Worm (Caenorhabditis elegans) whole organism, L3 larva: Measurements from ENCODE around the gene F09E5.16.

Source experiments
- ama-1 ChIP-seq: fragments of 150-350 bp; optimal IDR thresholded peaks from 2 replicates; lab custom pipeline; 2018
- egl-27 ChIP-seq: sonication (generic microtip); optimal IDR thresholded peaks from 4 replicates; lab custom pipeline; 2017; ENCODE audit warnings: missing biosample characterization, missing genetic modification reagents, missing genetic modification characterization
- fkh-2 ChIP-seq: fragments of 150-350 bp; optimal IDR thresholded peaks from 2 replicates; lab custom pipeline; 2014; ENCODE audit warnings: missing biosample characterization, missing genetic modification reagents, missing genetic modification characterization
- fos-1 ChIP-seq: fragments of 150-350 bp; optimal IDR thresholded peaks from 2 replicates; lab custom pipeline; 2014; ENCODE audit warnings: missing biosample characterization, missing genetic modification characterization
- lin-15B ChIP-seq: fragments of 150-350 bp; optimal IDR thresholded peaks from 2 replicates; lab custom pipeline; 2014; ENCODE audit warnings: missing biosample characterization, missing genetic modification characterization
- nfya-1 ChIP-seq: sonication (generic microtip); optimal IDR thresholded peaks from 2 replicates; lab custom pipeline; 2017; ENCODE audit warnings: missing genetic modification characterization, mild to moderate bottlenecking, missing compliant biosample characterization, antibody characterized with exemption, moderate library complexity; ENCODE audit not compliant: insufficient read depth
- nhr-12 ChIP-seq: fragments of 150-350 bp; optimal IDR thresholded peaks from 2 replicates; lab custom pipeline; 2014; ENCODE audit warnings: missing biosample characterization, missing genetic modification characterization
- nhr-77 ChIP-seq: fragments of 150-350 bp; optimal IDR thresholded peaks from 2 replicates; lab custom pipeline; 2014; ENCODE audit warnings: missing biosample characterization, missing genetic modification characterization

ce11 chrII:5344775-5345174, 20.8 kb downstream of the F09E5.16 start, which contains the start of gene F09E5.14:
- TF ChIP-seq nhr-77: no peak
- no peak for TF ChIP-seq nfya-1 (tag; lab: Kevin White, UChicago)
- TF ChIP-seq lin-15B (tag; lab: Kevin White, UChicago): no peak
- TF ChIP-seq nhr-12 (tag; lab: Kevin White, UChicago): no peak
- TF ChIP-seq fos-1 (tag; lab: Kevin White, UChicago): no peak
- TF ChIP-seq egl-27 (tag; lab: Kevin White, UChicago): no peak
- no peak for TF ChIP-seq ama-1 (lab: Kevin White, UChicago)
- no peak for TF ChIP-seq fkh-2 (tag; lab: Kevin White, UChicago)
